Worm (Caenorhabditis elegans): Measurements from ENCODE around the gene srh-247.

The srh-247 gene

ce11 chrV:2971307-2971999 lies 37.5 kb upstream of the srh-247 start, which contains the start of gene srw-129:
srw-129 (plus strand) TSS chrV:2971949.
- TF ChIP-seq mab-5 (tag; optimal IDR thresholded peaks at IDR 0.05) = no peak
- no peak for TF ChIP-seq crh-2 (tag; optimal IDR thresholded peaks at IDR 0.05)
- TF ChIP-seq snpc-4 (tag; optimal IDR thresholded peaks at IDR 0.05) = no peak
- TF ChIP-seq nhr-129 (tag; optimal IDR thresholded peaks at IDR 0.05) = no peak
- no peak for TF ChIP-seq sma-3 (GFP tag; optimal IDR thresholded peaks at IDR 0.05)
- no peak for TF ChIP-seq elt-3 (tag; optimal IDR thresholded peaks at IDR 0.05)
- no peak for TF ChIP-seq C34F6.9 (tag; optimal IDR thresholded peaks at IDR 0.05)
- no peak for TF ChIP-seq fos-1 (tag; optimal IDR thresholded peaks at IDR 0.05)
- TF ChIP-seq lsy-2 (tag; optimal IDR thresholded peaks at IDR 0.05) = no peak

- TF ChIP-seq elt-3 (tag; optimal IDR thresholded peaks at IDR 0.05) (no peak), sem-4 (tag; optimal IDR thresholded peaks at IDR 0.05) (no peak), aly-2 (tag; optimal IDR thresholded peaks at IDR 0.05) (no peak), nhr-6 (tag; optimal IDR thresholded peaks at IDR 0.05) (no peak), mab-5 (tag; optimal IDR thresholded peaks at IDR 0.05) (no peak), blmp-1 (tag; optimal IDR thresholded peaks at IDR 0.05; ENCODE audit: insufficient read depth) (no peak), nhr-10 (tag; optimal IDR thresholded peaks at IDR 0.05) (no peak), gmeb-1 (tag; optimal IDR thresholded peaks at IDR 0.05) (no peak), nhr-77 (tag; optimal IDR thresholded peaks at IDR 0.05) (no peak), sma-9 (GFP tag; optimal IDR thresholded peaks at IDR 0.05) (no peak), sma-9 (tag; optimal IDR thresholded peaks at IDR 0.05) (no peak), mbf-1 (tag; optimal IDR thresholded peaks at IDR 0.05) (no peak), ceh-16 (tag; optimal IDR thresholded peaks at IDR 0.05) (no peak), nhr-237 (tag; optimal IDR thresholded peaks at IDR 0.05) (no peak), ceh-82 (tag; optimal IDR thresholded peaks at IDR 0.05) (no peak), lin-39 (tag; optimal IDR thresholded peaks at IDR 0.05) (no peak), lin-11 (tag; optimal IDR thresholded peaks at IDR 0.05) (no peak), nhr-21 (tag; optimal IDR thresholded peaks at IDR 0.05) (no peak)
Observed at ce11 chrV:2964786-2965185, 30.8 kb upstream of the srh-247 start, which contains the start of gene srh-88. srh-88 (minus strand) TSS chrV:2964886.

ce11 chrV:2962960-2963359 lies 29.0 kb upstream of the srh-247 start, which contains the start of gene srw-138:
srw-138 (minus strand) TSS chrV:2963060.
- TF ChIP-seq zag-1 (tag; optimal IDR thresholded peaks at IDR 0.05) = no peak
- no peak for TF ChIP-seq nhr-77 (tag; optimal IDR thresholded peaks at IDR 0.05)
- TF ChIP-seq sma-9 (GFP tag; optimal IDR thresholded peaks at IDR 0.05) = no peak
- TF ChIP-seq sma-9 (tag; optimal IDR thresholded peaks at IDR 0.05) = no peak
- TF ChIP-seq fos-1 (tag; optimal IDR thresholded peaks at IDR 0.05) = no peak
- no peak for TF ChIP-seq nhr-237 (tag; optimal IDR thresholded peaks at IDR 0.05)
- no peak for TF ChIP-seq nhr-6 (tag; optimal IDR thresholded peaks at IDR 0.05)
- no peak for TF ChIP-seq nhr-23 (tag; optimal IDR thresholded peaks at IDR 0.05)
- no peak for TF ChIP-seq unc-62 (GFP tag; optimal IDR thresholded peaks at IDR 0.05)
- no peak for TF ChIP-seq nhr-25 (tag; optimal IDR thresholded peaks at IDR 0.05)
- no peak for TF ChIP-seq unc-55 (GFP tag; optimal IDR thresholded peaks at IDR 0.05)
- TF ChIP-seq egl-27 (tag; optimal IDR thresholded peaks at IDR 0.05) = no peak
- TF ChIP-seq ztf-11 (tag; optimal IDR thresholded peaks at IDR 0.05) = no peak
- TF ChIP-seq ama-1 (optimal IDR thresholded peaks at IDR 0.05) = no peak
- no peak for TF ChIP-seq sem-4 (tag; optimal IDR thresholded peaks at IDR 0.05)

- TF ChIP-seq nhr-12 (tag; optimal IDR thresholded peaks at IDR 0.05) (no peak), nhr-77 (tag; optimal IDR thresholded peaks at IDR 0.05) (no peak), ztf-11 (tag; optimal IDR thresholded peaks at IDR 0.05) (no peak), nhr-11 (tag; optimal IDR thresholded peaks at IDR 0.05) (no peak), unc-39 (tag; optimal IDR thresholded peaks at IDR 0.05) (no peak), nhr-10 (tag; optimal IDR thresholded peaks at IDR 0.05) (no peak), ceh-82 (tag; optimal IDR thresholded peaks at IDR 0.05) (no peak), nhr-6 (tag; optimal IDR thresholded peaks at IDR 0.05) (no peak)
Observed at ce11 chrV:2960894-2961293, 26.9 kb upstream of the srh-247 start, which contains the start of gene srw-144. srw-144 (minus strand) TSS chrV:2960994.
